Fruit fly (Drosophila melanogaster) whole organism, prepupa: Measurements from ENCODE around the gene CG11560.
A peak's percentile ranks its signal among the peaks of the same experiment; 100 is the strongest.

Experiments used
- Blimp-1 ChIP-seq: fragments of 200-800 bp; sonication (Bioruptor generic); optimal IDR thresholded peaks from 3 replicates; lab custom pipeline; 2017; ENCODE audit warnings: missing biosample characterization, missing genetic modification characterization, mild to moderate bottlenecking, moderate library complexity, missing genetic modification reagents
- CG11294 ChIP-seq: fragments of 200-800 bp; sonication (Bioruptor generic); IDR thresholded peaks from 2 replicates; pipeline ENCODE4 v1.3.6; 2022; ENCODE audit warnings: missing biosample characterization, missing genetic modification characterization
- CG16779 ChIP-seq: fragments of 200-800 bp; sonication (Bioruptor generic); optimal IDR thresholded peaks from 3 replicates; lab custom pipeline; 2017; ENCODE audit warnings: missing biosample characterization, mild to moderate bottlenecking, missing genetic modification characterization
- CG32006 ChIP-seq: fragments of 200-800 bp; sonication (Bioruptor generic); optimal IDR thresholded peaks from 3 replicates; lab custom pipeline; 2017; ENCODE audit warnings: missing biosample characterization, mild to moderate bottlenecking, missing genetic modification characterization
- CG34406 ChIP-seq: fragments of 200-800 bp; sonication (Bioruptor generic); optimal IDR thresholded peaks from 3 replicates; lab custom pipeline; 2016; ENCODE audit warnings: missing biosample characterization, missing genetic modification characterization
- CG3919 ChIP-seq: fragments of 200-800 bp; sonication (Bioruptor generic); optimal IDR thresholded peaks from 3 replicates; lab custom pipeline; 2016; ENCODE audit warnings: missing biosample characterization, missing genetic modification characterization
- CG4318 ChIP-seq: fragments of 200-800 bp; sonication (Bioruptor generic); optimal IDR thresholded peaks from 3 replicates; lab custom pipeline; 2017; ENCODE audit warnings: missing biosample characterization, mild to moderate bottlenecking, missing genetic modification characterization
- CG6163 ChIP-seq: fragments of 200-800 bp; sonication (Bioruptor generic); IDR thresholded peaks from 3 replicates; pipeline ENCODE4 v1.3.6; 2022; ENCODE audit warnings: missing biosample characterization, missing genetic modification characterization
- CG6276 ChIP-seq: fragments of 200-800 bp; sonication (Bioruptor generic); optimal IDR thresholded peaks from 2 replicates; lab custom pipeline; 2017; ENCODE audit warnings: missing biosample characterization, mild to moderate bottlenecking, missing genetic modification characterization
- CG6854 ChIP-seq: fragments of 200-800 bp; sonication (Bioruptor generic); optimal IDR thresholded peaks from 2 replicates; lab custom pipeline; 2017; ENCODE audit warnings: missing biosample characterization, mild to moderate bottlenecking, missing genetic modification characterization
- CG7368 ChIP-seq: fragments of 200-800 bp; sonication (Bioruptor generic); optimal IDR thresholded peaks from 3 replicates; lab custom pipeline; 2016; ENCODE audit warnings: missing biosample characterization, missing genetic modification characterization
- CG8119 ChIP-seq: fragments of 200-800 bp; sonication (Bioruptor generic); IDR thresholded peaks from 3 replicates; pipeline ENCODE4 v1.3.6; 2022; ENCODE audit warnings: missing biosample characterization, missing genetic modification characterization
- CG8319 ChIP-seq: fragments of 200-800 bp; sonication (Bioruptor generic); optimal IDR thresholded peaks from 3 replicates; lab custom pipeline; 2016; ENCODE audit warnings: missing biosample characterization, missing genetic modification characterization
- CG8632 ChIP-seq: fragments of 200-800 bp; sonication (Bioruptor generic); optimal IDR thresholded peaks from 3 replicates; lab custom pipeline; 2016; ENCODE audit warnings: missing biosample characterization, missing genetic modification characterization
- CG9139 ChIP-seq: fragments of 200-800 bp; sonication (Bioruptor generic); optimal IDR thresholded peaks from 3 replicates; lab custom pipeline; 2017; ENCODE audit warnings: missing biosample characterization, mild to moderate bottlenecking, missing genetic modification characterization
- Eip78C ChIP-seq: fragments of 200-800 bp; sonication (Bioruptor generic); peaks from one replicate; lab custom pipeline; 2016; ENCODE audit warnings: missing biosample characterization, missing genetic modification characterization
- Eip93F ChIP-seq: fragments of 200-800 bp; sonication (Bioruptor generic); optimal IDR thresholded peaks from 2 replicates; lab custom pipeline; 2016; ENCODE audit warnings: missing biosample characterization, mild to moderate bottlenecking, missing genetic modification characterization
- Ets96B ChIP-seq: fragments of 200-800 bp; optimal IDR thresholded peaks from 2 replicates; lab custom pipeline; 2019; ENCODE audit warnings: missing biosample characterization, mild to moderate bottlenecking, missing genetic modification characterization, moderate library complexity
- Hr39 ChIP-seq: fragments of 200-800 bp; sonication (Bioruptor generic); optimal IDR thresholded peaks from 2 replicates; lab custom pipeline; 2016; ENCODE audit warnings: missing biosample characterization, missing genetic modification characterization
- Hr4 ChIP-seq: fragments of 200-800 bp; sonication (Bioruptor generic); optimal IDR thresholded peaks from 3 replicates; lab custom pipeline; 2016; ENCODE audit warnings: missing biosample characterization, missing genetic modification characterization
- Met ChIP-seq: fragments of 200-800 bp; sonication (Bioruptor generic); optimal IDR thresholded peaks from 3 replicates; lab custom pipeline; 2016; ENCODE audit warnings: missing biosample characterization, missing genetic modification characterization
- OdsH ChIP-seq: fragments of 200-800 bp; sonication (Bioruptor generic); optimal IDR thresholded peaks from 3 replicates; lab custom pipeline; 2016; ENCODE audit warnings: missing biosample characterization, missing genetic modification characterization
- Smox ChIP-seq: fragments of 200-800 bp; sonication (Bioruptor generic); optimal IDR thresholded peaks from 3 replicates; lab custom pipeline; 2016; ENCODE audit warnings: missing biosample characterization, missing genetic modification characterization
- Sox102F ChIP-seq: fragments of 200-800 bp; sonication (Bioruptor generic); optimal IDR thresholded peaks from 2 replicates; lab custom pipeline; 2016; ENCODE audit warnings: missing biosample characterization, mild to moderate bottlenecking, missing genetic modification characterization
- Sox14 ChIP-seq: fragments of 200-800 bp; sonication (Bioruptor generic); optimal IDR thresholded peaks from 3 replicates; lab custom pipeline; 2016; ENCODE audit warnings: missing biosample characterization, missing genetic modification characterization
- Sox15 ChIP-seq: fragments of 200-800 bp; sonication (Bioruptor generic); optimal IDR thresholded peaks from 3 replicates; lab custom pipeline; 2016; ENCODE audit warnings: missing biosample characterization, missing genetic modification characterization
- achi ChIP-seq: fragments of 200-800 bp; sonication (Bioruptor generic); optimal IDR thresholded peaks from 3 replicates; lab custom pipeline; 2016; ENCODE audit warnings: missing biosample characterization, missing genetic modification characterization
- dsx ChIP-seq: fragments of 200-800 bp; optimal IDR thresholded peaks from 3 replicates; lab custom pipeline; 2019; ENCODE audit warnings: missing biosample characterization, mild to moderate bottlenecking, missing genetic modification characterization, moderate library complexity; ENCODE audit not compliant: poor library complexity, severe bottlenecking
- eg ChIP-seq: fragments of 200-800 bp; sonication (Bioruptor generic); IDR thresholded peaks from 3 replicates; pipeline ENCODE4 v1.3.6; 2022; ENCODE audit warnings: missing biosample characterization, missing genetic modification characterization
- fd59A ChIP-seq: fragments of 200-800 bp; sonication (Bioruptor generic); optimal IDR thresholded peaks from 2 replicates; lab custom pipeline; 2017; ENCODE audit warnings: missing biosample characterization, mild to moderate bottlenecking, missing genetic modification characterization, missing genetic modification reagents
- fkh ChIP-seq: fragments of 200-800 bp; sonication (Bioruptor generic); optimal IDR thresholded peaks from 3 replicates; lab custom pipeline; 2017; ENCODE audit warnings: missing biosample characterization, mild to moderate bottlenecking, missing genetic modification characterization, moderate library complexity
- net ChIP-seq: fragments of 200-800 bp; sonication (Bioruptor generic); optimal IDR thresholded peaks from 3 replicates; lab custom pipeline; 2016; ENCODE audit warnings: missing biosample characterization, missing genetic modification characterization
- salr ChIP-seq, 2 experiments: fragments of 200-800 bp; sonication (Bioruptor generic); optimal IDR thresholded peaks; 3 replicates each; lab custom pipeline; 2016 to 2018; ENCODE audit warnings: missing biosample characterization in 2 of 2, missing genetic modification characterization in 2 of 2, mild to moderate bottlenecking in 1 of 2
- ss ChIP-seq, 2 experiments: fragments of 200-800 bp; sonication (Bioruptor generic); optimal IDR thresholded peaks; 2 replicates in 1 of 2; 3 replicates in 1 of 2; lab custom pipeline; 2017 to 2018; ENCODE audit warnings: mild to moderate bottlenecking in 2 of 2, missing biosample characterization in 2 of 2, missing genetic modification characterization in 2 of 2, moderate library complexity in 1 of 2
- svp ChIP-seq: fragments of 200-800 bp; sonication (Bioruptor generic); peaks from one replicate; lab custom pipeline; 2016; ENCODE audit warnings: missing biosample characterization, missing genetic modification characterization

The CG11560 gene

dm6 chr3L:12162156-12162682, 42.4 kb downstream of the CG11560 start:
- no peak for TF ChIP-seq Blimp-1 (GFP tag; lab: Kevin White, UChicago)
- TF ChIP-seq CG8119 (GFP tag; lab: Robert Waterston, UW) = no peak
- TF ChIP-seq CG16779 = no peak
- TF ChIP-seq, all 60 proteins: peak for 0

dm6 chr3L:12163082-12163481, 43.3 kb downstream of the CG11560 start:
- TF ChIP-seq CG9139 (GFP tag; lab: Kevin White, UChicago) = no peak
- no peak for TF ChIP-seq CG3919 (GFP tag; lab: Kevin White, UChicago)
- TF ChIP-seq Blimp-1 (GFP tag; lab: Kevin White, UChicago) = no peak
- no peak for TF ChIP-seq Met (GFP tag; lab: Kevin White, UChicago)
- TF ChIP-seq CG8632 = no peak
- TF ChIP-seq salr (GFP tag; optimal IDR thresholded peaks at IDR 0.05; lab: Kevin White, UChicago) = no peak
- TF ChIP-seq achi = no peak
- no peak for TF ChIP-seq CG4318
- no peak for TF ChIP-seq Hr39 (GFP tag; lab: Kevin White, UChicago)
- TF ChIP-seq Smox (GFP tag; lab: Kevin White, UChicago) = no peak
- TF ChIP-seq, all 60 proteins: peak for 0

dm6 chr3L:12163693-12164092, 43.9 kb downstream of the CG11560 start, which contains the start of gene CG9760:
TSS of gene CG9760 (minus strand) at chr3L:12163735.
- TF ChIP-seq ss (GFP tag; optimal IDR thresholded peaks at IDR 0.05; lab: Kevin White, UChicago) = no peak
- no peak for TF ChIP-seq fd59A (GFP tag; lab: Kevin White, UChicago)
- TF ChIP-seq CG32006 (GFP tag; lab: Kevin White, UChicago) = peak; percentile 14
- TF ChIP-seq CG6163 (GFP tag; lab: Robert Waterston, UW) = peak; percentile 49; the same call in 1 of the 3 replicates
- TF ChIP-seq net = peak; percentile 28
- TF ChIP-seq Eip93F (GFP tag; lab: Kevin White, UChicago) = no peak
- no peak for TF ChIP-seq Sox14 (GFP tag; lab: Kevin White, UChicago)
- no peak for TF ChIP-seq CG34406 (GFP tag; lab: Kevin White, UChicago)
- no peak for TF ChIP-seq CG7368
- TF ChIP-seq CG6276 = peak; percentile 12
- no peak for TF ChIP-seq Ets96B (tag; lab: Kevin White, UChicago)
- peak; percentile 74 for TF ChIP-seq eg (GFP tag; lab: Robert Waterston, UW)
- TF ChIP-seq CG11294 = 0 out of 2 replicates have a peak, but pooled peaks have one; percentile 13
- no peak for TF ChIP-seq CG6854 (GFP tag; lab: Kevin White, UChicago)
- no peak for TF ChIP-seq Sox102F (GFP tag; lab: Kevin White, UChicago)
- peak; percentile 6 for TF ChIP-seq svp (GFP tag; lab: Kevin White, UChicago)
- TF ChIP-seq dsx (GFP tag; lab: Kevin White, UChicago) = no peak
- no peak for TF ChIP-seq CG8319 (GFP tag; lab: Kevin White, UChicago)
- TF ChIP-seq Sox15 (GFP tag; lab: Kevin White, UChicago) = no peak
- TF ChIP-seq achi = no peak
- TF ChIP-seq OdsH (GFP tag; lab: Kevin White, UChicago) = peak; percentile 7
- no peak for TF ChIP-seq Hr4
- TF ChIP-seq Eip78C (GFP tag; lab: Kevin White, UChicago) = no peak
- no peak for TF ChIP-seq fkh (GFP tag; lab: Kevin White, UChicago)
